Worm (Caenorhabditis elegans) whole organism, L3 larva: ENCODE results near the gene F13A2.5.

Source experiments
- aly-2 ChIP-seq: fragments of 150-350 bp; optimal IDR thresholded peaks from 2 replicates; lab custom pipeline; 2014; ENCODE audit warnings: missing biosample characterization, missing genetic modification characterization
- egl-5 ChIP-seq: fragments of 150-350 bp; optimal IDR thresholded peaks from 2 replicates; lab custom pipeline; 2017; ENCODE audit warnings: missing biosample characterization, missing genetic modification reagents, missing genetic modification characterization, inconsistent platforms
- elt-2 ChIP-seq: sonication (generic microtip); optimal IDR thresholded peaks from 2 replicates; lab custom pipeline; 2016; ENCODE audit warnings: missing genetic modification reagents, mild to moderate bottlenecking, missing genetic modification characterization, missing compliant biosample characterization
- elt-3 ChIP-seq, 3 experiments: fragments of 150-350 bp in 1 of 3; sonication (generic microtip) in 2 of 3; optimal IDR thresholded peaks; 2 replicates in 2 of 3; 4 replicates in 1 of 3; lab custom pipeline; 2014 to 2017; ENCODE audit warnings: missing biosample characterization in 3 of 3, missing genetic modification characterization in 3 of 3
- fkh-10 ChIP-seq: sonication (generic microtip); optimal IDR thresholded peaks from 2 replicates; lab custom pipeline; 2017; ENCODE audit warnings: missing biosample characterization, missing genetic modification reagents, missing genetic modification characterization
- mdl-1 ChIP-seq: fragments of 150-350 bp; optimal IDR thresholded peaks from 2 replicates; lab custom pipeline; 2014; ENCODE audit warnings: missing biosample characterization, missing genetic modification characterization
- nhr-23 ChIP-seq: fragments of 150-350 bp; optimal IDR thresholded peaks from 2 replicates; lab custom pipeline; 2014; ENCODE audit warnings: missing biosample characterization, missing genetic modification reagents, missing genetic modification characterization
- nhr-25 ChIP-seq: sonication (generic microtip); optimal IDR thresholded peaks from 2 replicates; lab custom pipeline; 2017; ENCODE audit warnings: missing biosample characterization, missing genetic modification characterization
- nhr-43 ChIP-seq: sonication (generic microtip); optimal IDR thresholded peaks from 2 replicates; lab custom pipeline; 2016; ENCODE audit warnings: mild to moderate bottlenecking, missing genetic modification characterization, missing compliant biosample characterization; ENCODE audit not compliant: poor library complexity, severe bottlenecking
- tbx-2 ChIP-seq: sonication (generic microtip); optimal IDR thresholded peaks from 2 replicates; lab custom pipeline; 2016; ENCODE audit warnings: mild to moderate bottlenecking, missing genetic modification characterization, missing compliant biosample characterization
- unc-62 ChIP-seq: fragments of 150-350 bp; sonication (generic microtip); optimal IDR thresholded peaks from 4 replicates; lab custom pipeline; 2014; ENCODE audit warnings: missing biosample characterization, missing genetic modification reagents, missing genetic modification characterization
- ztf-4 ChIP-seq: fragments of 150-350 bp; optimal IDR thresholded peaks from 2 replicates; lab custom pipeline; 2014; ENCODE audit warnings: missing biosample characterization, missing genetic modification characterization

DNA sequence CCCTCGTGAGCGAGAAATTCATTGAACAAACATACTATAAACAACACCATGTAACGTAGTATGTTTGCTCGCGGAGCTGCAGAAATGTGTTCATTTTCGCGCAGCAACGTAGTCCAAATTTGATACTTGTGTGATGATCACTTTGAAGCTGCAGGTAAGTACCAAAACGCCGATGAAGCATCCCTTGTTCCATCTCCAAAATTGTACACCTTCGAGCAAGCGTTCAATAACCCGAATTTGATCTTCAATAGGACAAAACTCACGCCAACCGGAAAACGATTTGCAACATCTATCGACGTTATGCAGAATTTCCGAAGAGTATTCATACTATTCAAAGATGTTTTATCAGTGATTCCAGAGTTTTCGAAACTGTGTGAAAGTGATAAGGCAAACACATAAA is 8.9 kb upstream of the F13A2.5 start, which contains the start of gene Y47D7A.3:
- TF ChIP-seq unc-62 (GFP tag; lab: Kevin White, UChicago) (no peak), elt-2 (tag; lab: Kevin White, UChicago) (no peak), nhr-43 (no peak), nhr-25 (tag; lab: Kevin White, UChicago) (no peak), ztf-4 (tag; lab: Kevin White, UChicago) (no peak), aly-2 (tag; lab: Kevin White, UChicago) (no peak), elt-3 (tag; optimal IDR thresholded peaks at IDR 0.05; lab: Kevin White, UChicago) (no peak), nhr-23 (tag; lab: Kevin White, UChicago) (no peak), tbx-2 (tag; lab: Kevin White, UChicago) (no peak), fkh-10 (GFP tag; lab: Kevin White, UChicago) (no peak), egl-5 (tag; lab: Kevin White, UChicago) (no peak), mdl-1 (tag; lab: Kevin White, UChicago) (no peak)
